Fruit fly (Drosophila melanogaster) whole organism, embryonic: ENCODE data around the gene Mettl2.

ENCODE experiments used
- Ada2b ChIP-seq: fragments of 200-800 bp; sonication (Bioruptor generic); IDR thresholded peaks from 2 replicates; pipeline ENCODE4 v1.3.6; 2022; ENCODE audit warnings: missing biosample characterization, missing genetic modification characterization
- Adf1 ChIP-seq: fragments of 200-800 bp; sonication (Bioruptor generic); IDR thresholded peaks from 2 replicates; pipeline ENCODE4 v1.3.6; 2022; ENCODE audit warnings: missing biosample characterization, missing genetic modification characterization
- Aef1 ChIP-seq: fragments of 200-800 bp; sonication (Bioruptor generic); IDR thresholded peaks from 3 replicates; pipeline ENCODE4 v1.3.6; 2022; ENCODE audit warnings: missing biosample characterization, missing genetic modification characterization
- BEAF-32 ChIP-seq: fragments of 200-800 bp; sonication (Bioruptor generic); optimal IDR thresholded peaks from 3 replicates; lab custom pipeline; 2017; ENCODE audit warnings: missing biosample characterization, missing genetic modification characterization, mild to moderate bottlenecking, moderate library complexity, missing genetic modification reagents
- Bteb2 ChIP-seq: fragments of 200-800 bp; sonication (Bioruptor generic); optimal IDR thresholded peaks from 2 replicates; lab custom pipeline; 2016; ENCODE audit warnings: missing biosample characterization, missing genetic modification characterization
- CG10209 ChIP-seq: fragments of 200-800 bp; sonication (Bioruptor generic); optimal IDR thresholded peaks from 3 replicates; lab custom pipeline; 2017; ENCODE audit warnings: missing biosample characterization, mild to moderate bottlenecking, missing genetic modification characterization, missing genetic modification reagents
- CG12071 ChIP-seq: fragments of 200-800 bp; sonication (Bioruptor generic); optimal IDR thresholded peaks from 3 replicates; lab custom pipeline; 2018; ENCODE audit warnings: missing biosample characterization, mild to moderate bottlenecking, missing genetic modification characterization
- CG12236 ChIP-seq: fragments of 200-800 bp; sonication (Bioruptor generic); optimal IDR thresholded peaks from 2 replicates; lab custom pipeline; 2016; ENCODE audit warnings: missing biosample characterization, missing genetic modification characterization
- CG14441 ChIP-seq: fragments of 200-800 bp; sonication (Bioruptor generic); IDR thresholded peaks from 2 replicates; pipeline ENCODE4 v1.3.6; 2022; ENCODE audit warnings: missing biosample characterization, missing genetic modification characterization
- CG15269 ChIP-seq: fragments of 200-800 bp; sonication (Bioruptor generic); optimal IDR thresholded peaks from 2 replicates; lab custom pipeline; 2018; ENCODE audit warnings: missing biosample characterization, mild to moderate bottlenecking, missing genetic modification characterization, moderate library complexity
- CG16863 ChIP-seq: fragments of 200-800 bp; sonication (Bioruptor generic); optimal IDR thresholded peaks from 3 replicates; lab custom pipeline; 2016; ENCODE audit warnings: missing biosample characterization, missing genetic modification characterization
- CG2199 ChIP-seq: fragments of 200-800 bp; sonication (Bioruptor generic); IDR thresholded peaks from 3 replicates; pipeline ENCODE4 v1.3.6; 2022; ENCODE audit warnings: missing biosample characterization, missing genetic modification characterization
- CG2889 ChIP-seq: fragments of 200-800 bp; sonication (Bioruptor generic); IDR thresholded peaks from 3 replicates; pipeline ENCODE4 v1.3.6; 2022; ENCODE audit warnings: missing biosample characterization, missing genetic modification characterization
- CG30403 ChIP-seq: fragments of 200-800 bp; sonication (Bioruptor generic); optimal IDR thresholded peaks from 3 replicates; lab custom pipeline; 2016; ENCODE audit warnings: missing biosample characterization, missing genetic modification characterization
- CG32772 ChIP-seq: fragments of 200-800 bp; sonication (Bioruptor generic); IDR thresholded peaks from 2 replicates; pipeline ENCODE4 v1.3.6; 2022; ENCODE audit warnings: missing biosample characterization, missing genetic modification characterization
- CG34422 ChIP-seq: fragments of 200-800 bp; sonication (Bioruptor generic); IDR thresholded peaks from 3 replicates; pipeline ENCODE4 v1.3.6; 2022; ENCODE audit warnings: missing biosample characterization, missing genetic modification characterization
- CG6791 ChIP-seq: fragments of 200-800 bp; sonication (Bioruptor generic); IDR thresholded peaks from 3 replicates; pipeline ENCODE4 v1.3.6; 2022; ENCODE audit warnings: missing biosample characterization, missing genetic modification characterization; ENCODE audit not compliant: partially characterized antibody
- CG9437 ChIP-seq: fragments of 200-800 bp; sonication (Bioruptor generic); optimal IDR thresholded peaks from 2 replicates; lab custom pipeline; 2018; ENCODE audit warnings: missing biosample characterization, mild to moderate bottlenecking, missing genetic modification characterization
- D ChIP-seq, 2 experiments: fragments of 200-800 bp in 1 of 2; fragments of >200 bp in 1 of 2; sonication (Bioruptor generic) in 1 of 2; optimal IDR thresholded peaks; 2 replicates in 1 of 2; 3 replicates in 1 of 2; lab custom pipeline; 2017; ENCODE audit warnings: mild to moderate bottlenecking in 1 of 2, missing biosample characterization in 1 of 2, missing genetic modification characterization in 1 of 2, missing genetic modification reagents in 1 of 2
- D19B ChIP-seq: fragments of 200-800 bp; sonication (Bioruptor generic); optimal IDR thresholded peaks from 2 replicates; lab custom pipeline; 2017; ENCODE audit warnings: missing biosample characterization, mild to moderate bottlenecking, missing genetic modification characterization
- Dp ChIP-seq: fragments of 200-800 bp; sonication (Bioruptor generic); optimal IDR thresholded peaks from 2 replicates; lab custom pipeline; 2018; ENCODE audit warnings: missing biosample characterization, mild to moderate bottlenecking, missing genetic modification characterization, moderate library complexity
- E2f1 ChIP-seq: fragments of 200-800 bp; sonication (Bioruptor generic); IDR thresholded peaks from 2 replicates; pipeline ENCODE4 v1.3.6; 2022; ENCODE audit warnings: missing biosample characterization, missing genetic modification characterization
- Eip74EF ChIP-seq, 2 experiments: fragments of 200-800 bp in 1 of 2; fragments of >200 bp in 1 of 2; sonication (Bioruptor generic) in 1 of 2; optimal IDR thresholded peaks; 2 replicates each; lab custom pipeline; 2017 to 2019; ENCODE audit warnings: missing biosample characterization in 2 of 2, missing genetic modification characterization in 2 of 2, mild to moderate bottlenecking in 1 of 2, moderate library complexity in 1 of 2
- Ets97D ChIP-seq: fragments of 200-800 bp; sonication (Bioruptor generic); optimal IDR thresholded peaks from 3 replicates; lab custom pipeline; 2016; ENCODE audit warnings: missing biosample characterization, missing genetic modification characterization
- Gug ChIP-seq: fragments of 200-800 bp; sonication (Bioruptor generic); IDR thresholded peaks from 4 replicates; pipeline ENCODE4 v1.3.6; 2022; ENCODE audit warnings: missing biosample characterization, missing genetic modification characterization
- NFAT ChIP-seq: fragments of 200-800 bp; sonication (Bioruptor generic); IDR thresholded peaks from 2 replicates; pipeline ENCODE4 v1.3.6; 2022; ENCODE audit warnings: missing biosample characterization, missing genetic modification characterization
- NK7.1 ChIP-seq: fragments of 200-800 bp; sonication (Bioruptor generic); optimal IDR thresholded peaks from 3 replicates; lab custom pipeline; 2016; ENCODE audit warnings: missing biosample characterization, missing genetic modification characterization
- Oaz ChIP-seq: fragments of 200-800 bp; sonication (Bioruptor generic); IDR thresholded peaks from 2 replicates; pipeline ENCODE4 v1.3.6; 2022; ENCODE audit warnings: missing biosample characterization, missing genetic modification characterization
- Poxn ChIP-seq: fragments of 200-800 bp; sonication (Bioruptor generic); IDR thresholded peaks from 2 replicates; pipeline ENCODE4 v1.3.6; 2022; ENCODE audit warnings: missing biosample characterization, missing genetic modification characterization
- Side ChIP-seq: fragments of 200-800 bp; sonication (Bioruptor generic); optimal IDR thresholded peaks from 2 replicates; lab custom pipeline; 2016; ENCODE audit warnings: missing biosample characterization, missing genetic modification characterization
- Sox100B ChIP-seq: fragments of 200-800 bp; sonication (Bioruptor generic); optimal IDR thresholded peaks from 3 replicates; lab custom pipeline; 2018; ENCODE audit warnings: missing biosample characterization, mild to moderate bottlenecking, missing genetic modification characterization
- Sry-δ ChIP-seq: fragments of 200-800 bp; sonication (Bioruptor generic); optimal IDR thresholded peaks from 2 replicates; lab custom pipeline; 2016; ENCODE audit warnings: missing biosample characterization, missing genetic modification characterization
- Vsx1 ChIP-seq: fragments of 200-800 bp; sonication (Bioruptor generic); optimal IDR thresholded peaks from 2 replicates; lab custom pipeline; 2017; ENCODE audit warnings: missing biosample characterization, mild to moderate bottlenecking, missing genetic modification characterization, missing genetic modification reagents
- abd-A ChIP-seq: fragments of 200-800 bp; sonication (Bioruptor generic); optimal IDR thresholded peaks from 3 replicates; lab custom pipeline; 2019; ENCODE audit warnings: missing biosample characterization, mild to moderate bottlenecking, missing genetic modification characterization, moderate library complexity
- ap ChIP-seq: fragments of 200-800 bp; sonication (Bioruptor generic); IDR thresholded peaks from 2 replicates; pipeline ENCODE4 v1.3.6; 2022; ENCODE audit warnings: missing biosample characterization, missing genetic modification characterization
- az2 ChIP-seq: fragments of 200-800 bp; sonication (Bioruptor generic); optimal IDR thresholded peaks from 3 replicates; lab custom pipeline; 2016; ENCODE audit warnings: missing biosample characterization, missing genetic modification characterization
- da ChIP-seq: fragments of 200-800 bp; sonication (Bioruptor generic); optimal IDR thresholded peaks from 2 replicates; lab custom pipeline; 2016; ENCODE audit warnings: missing biosample characterization, missing genetic modification characterization
- gcm2 ChIP-seq: fragments of 200-800 bp; sonication (Bioruptor generic); optimal IDR thresholded peaks from 2 replicates; lab custom pipeline; 2016; ENCODE audit warnings: missing biosample characterization, missing genetic modification characterization
- kah ChIP-seq: fragments of 200-800 bp; sonication (Bioruptor generic); optimal IDR thresholded peaks from 2 replicates; lab custom pipeline; 2018; ENCODE audit warnings: missing biosample characterization, mild to moderate bottlenecking, missing genetic modification characterization
- lmd ChIP-seq: fragments of 200-800 bp; sonication (Bioruptor generic); IDR thresholded peaks from 2 replicates; pipeline ENCODE4 v1.3.6; 2022; ENCODE audit warnings: missing biosample characterization, missing genetic modification characterization
- maf-S ChIP-seq: fragments of 200-800 bp; sonication (Bioruptor generic); optimal IDR thresholded peaks from 2 replicates; lab custom pipeline; 2016; ENCODE audit warnings: missing biosample characterization, missing genetic modification characterization
- nerfin-1 ChIP-seq: fragments of 200-800 bp; sonication (Bioruptor generic); optimal IDR thresholded peaks from 3 replicates; lab custom pipeline; 2019; ENCODE audit warnings: missing biosample characterization, mild to moderate bottlenecking, missing genetic modification characterization, moderate library complexity
- oc ChIP-seq: fragments of 200-800 bp; sonication (Bioruptor generic); optimal IDR thresholded peaks from 2 replicates; lab custom pipeline; 2018; ENCODE audit warnings: missing biosample characterization, mild to moderate bottlenecking, missing genetic modification characterization, moderate library complexity
- odd ChIP-seq: fragments of 200-800 bp; sonication (Bioruptor generic); optimal IDR thresholded peaks from 2 replicates; lab custom pipeline; 2017; ENCODE audit warnings: missing biosample characterization, mild to moderate bottlenecking, missing genetic modification characterization
- pum ChIP-seq: fragments of 200-800 bp; sonication (Bioruptor generic); optimal IDR thresholded peaks from 2 replicates; lab custom pipeline; 2016; ENCODE audit warnings: missing biosample characterization, missing genetic modification characterization
- row ChIP-seq: fragments of 200-800 bp; sonication (Bioruptor generic); IDR thresholded peaks from 3 replicates; pipeline ENCODE4 v1.3.6; 2022; ENCODE audit warnings: missing biosample characterization, missing genetic modification characterization
- sens ChIP-seq: fragments of 200-800 bp; sonication (Bioruptor generic); peaks from one replicate; lab custom pipeline; 2016; ENCODE audit warnings: missing biosample characterization, missing genetic modification characterization
- slou ChIP-seq: fragments of 200-800 bp; sonication (Bioruptor generic); optimal IDR thresholded peaks from 3 replicates; lab custom pipeline; 2016; ENCODE audit warnings: missing biosample characterization, missing genetic modification characterization
- toy ChIP-seq: fragments of 200-800 bp; sonication (Bioruptor generic); IDR thresholded peaks from 2 replicates; pipeline ENCODE4 v1.3.6; 2022; ENCODE audit warnings: missing biosample characterization, missing genetic modification characterization
- trem ChIP-seq: fragments of 200-800 bp; optimal IDR thresholded peaks from 3 replicates; lab custom pipeline; 2019; ENCODE audit warnings: missing biosample characterization, mild to moderate bottlenecking, missing genetic modification characterization, moderate library complexity
- vvl ChIP-seq: fragments of 200-800 bp; sonication (Bioruptor generic); IDR thresholded peaks from 2 replicates; pipeline ENCODE4 v1.3.6; 2022; ENCODE audit warnings: missing biosample characterization, missing genetic modification characterization

The Mettl2 gene

DNA sequence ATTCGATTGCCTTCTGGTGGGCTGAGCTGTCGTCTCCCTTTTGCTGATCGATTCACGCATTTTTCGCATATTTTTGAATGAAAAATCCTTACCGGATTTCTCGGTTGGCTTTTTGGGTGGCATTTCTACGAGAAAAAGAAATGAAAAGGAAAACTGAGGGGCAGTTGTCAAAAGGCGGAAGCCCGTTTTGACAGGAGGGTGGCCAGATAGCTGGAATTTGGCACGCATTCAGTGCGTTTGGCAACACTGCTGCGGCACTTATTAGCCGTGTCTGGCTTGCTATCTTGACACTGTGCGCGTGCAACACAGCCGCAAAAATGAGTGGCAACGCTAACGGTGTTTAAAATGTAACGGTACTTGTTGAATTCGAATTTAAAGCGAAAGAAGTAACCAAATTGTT is 29.5 kb upstream of the Mettl2 start, which contains the start of gene RpL23A (continued):
- TF ChIP-seq D19B (GFP tag; lab: Kevin White, UChicago) (peak; percentile 82), az2 (GFP tag; lab: Kevin White, UChicago) (peak; percentile 89), da (peak; percentile 95), ap (GFP tag; lab: Robert Waterston, UW) (peak; percentile 85), Oaz (GFP tag; lab: Robert Waterston, UW) (peak; percentile 87), BEAF-32 (peak; percentile 67), abd-A (tag; lab: Kevin White, UChicago) (peak; percentile 62), CG12236 (peak; percentile 89), NK7.1 (GFP tag; lab: Kevin White, UChicago) (peak; percentile 94), CG16863 (GFP tag; lab: Kevin White, UChicago) (peak; percentile 91), nerfin-1 (tag; lab: Kevin White, UChicago) (peak; percentile 90), D (optimal IDR thresholded peaks at IDR 0.05; lab: Kevin White, UChicago) (peak; percentile 69), D (GFP tag; optimal IDR thresholded peaks at IDR 0.05; lab: Kevin White, UChicago) (peak; percentile 92), CG10209 (GFP tag; lab: Kevin White, UChicago) (peak; percentile 97), Dp (GFP tag; lab: Kevin White, UChicago) (peak; percentile 87), row (peak; percentile 73), CG2199 (peak; percentile 92), CG9437 (GFP tag; lab: Kevin White, UChicago) (peak; percentile 80), Gug (peak; percentile 89), Sry-δ (GFP tag; lab: Kevin White, UChicago) (peak; percentile 86), Poxn (peak; percentile 63), CG14441 (GFP tag; lab: Robert Waterston, UW) (peak; percentile 86), gcm2 (GFP tag; lab: Kevin White, UChicago) (peak; percentile 90), pum (GFP tag; lab: Kevin White, UChicago) (peak; percentile 95), CG34422 (GFP tag; lab: Robert Waterston, UW) (peak; percentile 93), vvl (GFP tag; lab: Robert Waterston, UW) (peak; percentile 97), Ada2b (GFP tag; lab: Robert Waterston, UW) (peak; percentile 84), odd (peak; percentile 89), CG12071 (GFP tag; lab: Kevin White, UChicago) (peak; percentile 92), CG32772 (peak; percentile 91), slou (GFP tag; lab: Kevin White, UChicago) (peak; percentile 96), Eip74EF (GFP tag; optimal IDR thresholded peaks at IDR 0.05; lab: Kevin White, UChicago) (peak in 1 of 2 experiments; percentile 70), sens (GFP tag; lab: Kevin White, UChicago) (peak; percentile 98), Ets97D (GFP tag; lab: Kevin White, UChicago) (peak; percentile 100), CG15269 (tag; lab: Kevin White, UChicago) (peak; percentile 86), E2f1 (GFP tag; lab: Robert Waterston, UW) (peak; percentile 89), Adf1 (GFP tag; lab: Robert Waterston, UW) (peak; percentile 78), CG6791 (GFP tag; lab: Robert Waterston, UW) (peak; percentile 66; the same call in 2 of the 3 replicates), CG30403 (GFP tag; lab: Kevin White, UChicago) (peak; percentile 94), kah (GFP tag; lab: Kevin White, UChicago) (peak; percentile 79), lmd (peak; percentile 91), Vsx1 (GFP tag; lab: Kevin White, UChicago) (peak; percentile 98), Sox100B (GFP tag; lab: Kevin White, UChicago) (no peak), CG2889 (GFP tag; lab: Robert Waterston, UW) (peak; percentile 85), Bteb2 (GFP tag; lab: Kevin White, UChicago) (peak; percentile 95), toy (GFP tag; lab: Robert Waterston, UW) (peak; percentile 77; the same call in 1 of the 2 replicates), maf-S (GFP tag; lab: Kevin White, UChicago) (peak; percentile 96), oc (tag; lab: Kevin White, UChicago) (peak; percentile 88), Side (peak; percentile 98), Aef1 (GFP tag; lab: Robert Waterston, UW) (peak; percentile 93), NFAT (GFP tag; lab: Robert Waterston, UW) (peak; percentile 97), trem (tag; lab: Kevin White, UChicago) (peak; percentile 91)
